Fruit fly (Drosophila melanogaster) whole organism, wandering third instar larva: ENCODE measurements around the gene crm.

Source experiments
- CG32264 ChIP-seq: fragments of 200-800 bp; sonication (Bioruptor generic); optimal IDR thresholded peaks from 2 replicates; lab custom pipeline; 2016; ENCODE audit warnings: missing biosample characterization, missing genetic modification characterization
- CG9705 ChIP-seq: fragments of 200-800 bp; sonication (Bioruptor generic); optimal IDR thresholded peaks from 2 replicates; lab custom pipeline; 2018; ENCODE audit warnings: missing biosample characterization, mild to moderate bottlenecking, missing genetic modification characterization
- Dif ChIP-seq: fragments of 200-275, 200-300 bp; sonication (Bioruptor generic); optimal IDR thresholded peaks from 2 replicates; lab custom pipeline; 2018; ENCODE audit warnings: missing biosample characterization, missing genetic modification characterization; ENCODE audit not compliant: partially characterized antibody
- Hr83 ChIP-seq: fragments of 200-300 bp; sonication (Bioruptor generic); optimal IDR thresholded peaks from 2 replicates; lab custom pipeline; 2016; ENCODE audit warnings: missing biosample characterization, mild to moderate bottlenecking, missing genetic modification characterization, moderate library complexity; ENCODE audit not compliant: poor library complexity, severe bottlenecking
- Jra ChIP-seq: sonication (Bioruptor generic); optimal IDR thresholded peaks from 2 replicates; lab custom pipeline; 2016; ENCODE audit warnings: missing biosample characterization, missing genetic modification characterization
- Myc ChIP-seq: fragments of >200 bp; optimal IDR thresholded peaks from 2 replicates; lab custom pipeline; 2017
- OdsH ChIP-seq: fragments of 200-800 bp; sonication (Bioruptor generic); optimal IDR thresholded peaks from 2 replicates; lab custom pipeline; 2016; ENCODE audit warnings: missing biosample characterization, mild to moderate bottlenecking, missing genetic modification characterization
- Rel ChIP-seq, 2 experiments: fragments of 200-800 bp; sonication (Bioruptor generic) in 1 of 2; optimal IDR thresholded peaks; 2 replicates in 1 of 2; 3 replicates in 1 of 2; lab custom pipeline; 2016 to 2019; ENCODE audit warnings: mild to moderate bottlenecking in 2 of 2, missing biosample characterization in 2 of 2, missing genetic modification characterization in 2 of 2, moderate library complexity in 1 of 2
- h ChIP-seq: fragments of 200-800 bp; sonication (Bioruptor generic); optimal IDR thresholded peaks from 3 replicates; lab custom pipeline; 2016; ENCODE audit warnings: missing biosample characterization, mild to moderate bottlenecking, missing genetic modification characterization
- lola ChIP-seq: fragments of >200 bp; optimal IDR thresholded peaks from 2 replicates; lab custom pipeline; 2017; ENCODE audit warnings: missing biosample characterization, missing genetic modification characterization
- psq ChIP-seq: fragments of 200-800 bp; sonication (Bioruptor generic); optimal IDR thresholded peaks from 3 replicates; lab custom pipeline; 2017; ENCODE audit warnings: missing biosample characterization, mild to moderate bottlenecking, missing genetic modification characterization, moderate library complexity
- usp ChIP-seq: fragments of >200 bp; optimal IDR thresholded peaks from 2 replicates; lab custom pipeline; 2017; ENCODE audit warnings: missing biosample characterization, missing genetic modification characterization
- woc ChIP-seq: sonication (Bioruptor generic); optimal IDR thresholded peaks from 2 replicates; lab custom pipeline; 2016; ENCODE audit warnings: missing biosample characterization, mild to moderate bottlenecking, missing genetic modification characterization

DNA sequence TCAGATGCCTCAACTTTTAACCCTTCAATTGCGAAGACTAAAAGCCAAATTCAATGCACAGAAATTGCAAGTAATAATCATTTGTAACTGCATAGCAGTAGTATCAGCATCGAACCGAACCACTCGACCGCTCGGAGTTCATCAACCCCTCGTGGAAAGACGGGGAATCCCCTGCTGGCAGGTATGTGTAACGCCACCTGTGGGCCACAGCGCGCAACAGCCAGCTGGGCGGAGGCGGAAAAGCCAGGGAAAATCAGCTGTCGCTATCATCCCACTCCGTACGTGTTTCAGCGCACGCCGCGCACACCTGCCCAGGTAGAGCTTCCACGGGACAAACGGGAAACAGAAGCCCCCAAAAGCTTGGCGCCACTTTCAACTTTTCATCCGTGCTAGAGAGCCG, 54.1 kb downstream of the crm start:
- TF ChIP-seq OdsH (GFP tag; lab: Kevin White, UChicago) (no peak), CG32264 (GFP tag; lab: Kevin White, UChicago) (no peak), Rel (GFP tag; optimal IDR thresholded peaks at IDR 0.05; lab: Kevin White, UChicago) (no peak), Rel (tag; optimal IDR thresholded peaks at IDR 0.05; lab: Kevin White, UChicago) (peak; percentile 54), lola (GFP tag; lab: Kevin White, UChicago) (no peak), h (GFP tag; lab: Kevin White, UChicago) (no peak), Hr83 (GFP tag; lab: Kevin White, UChicago) (no peak), psq (GFP tag; lab: Kevin White, UChicago) (no peak), Dif (no peak), woc (GFP tag; lab: Kevin White, UChicago) (no peak), Myc (no peak), CG9705 (GFP tag; lab: Kevin White, UChicago) (no peak), Jra (no peak), usp (GFP tag; lab: Kevin White, UChicago) (no peak)
